Worm (Caenorhabditis elegans): ENCODE results near the gene ins-15.
A peak's percentile ranks its signal among the peaks of the same experiment; 100 is the strongest.

DNA sequence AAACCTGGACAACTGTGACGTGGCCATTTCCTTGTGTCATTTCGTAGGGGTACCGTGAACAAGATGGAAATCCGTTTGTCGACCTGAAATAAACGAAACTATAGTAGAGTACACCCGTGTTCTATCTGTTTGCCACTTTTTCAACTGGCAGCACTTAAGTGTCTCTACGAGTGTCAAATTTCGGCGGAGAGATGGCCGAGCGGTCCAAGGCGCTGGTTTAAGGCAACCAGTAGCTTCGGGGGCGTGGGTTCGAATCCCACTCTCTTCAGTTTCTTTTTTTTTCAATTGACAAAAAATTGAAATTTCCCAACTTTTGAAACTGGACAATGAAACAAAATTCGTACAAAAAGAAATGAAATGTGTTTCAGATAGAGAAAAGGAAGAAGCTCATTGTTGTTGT, 23.0 kb downstream of the ins-15 start:
- TF ChIP-seq nhr-76 (tag; optimal IDR thresholded peaks at IDR 0.05) (no peak), M03D4.4 (tag; optimal IDR thresholded peaks at IDR 0.05) (peak; percentile 52), elt-3 (tag; optimal IDR thresholded peaks at IDR 0.05) (no peak), unc-62 (GFP tag; optimal IDR thresholded peaks at IDR 0.05) (no peak), pha-4 (tag; optimal IDR thresholded peaks at IDR 0.05) (no peak)

All from whole organism, mixed stage, embryonic.